Fruit fly (Drosophila melanogaster) whole organism, embryonic: Measurements from ENCODE around the gene CG31741.

Source experiments
- Awh ChIP-seq: fragments of 200-800 bp; sonication (Bioruptor generic); IDR thresholded peaks from 2 replicates; pipeline ENCODE4, ENCODE4 v1.3.6; 2022; ENCODE audit warnings: missing biosample characterization, missing genetic modification characterization
- CG2199 ChIP-seq: fragments of 200-800 bp; sonication (Bioruptor generic); IDR thresholded peaks from 3 replicates; pipeline ENCODE4 v1.3.6; 2022; ENCODE audit warnings: missing biosample characterization, missing genetic modification characterization
- CG32767 ChIP-seq: fragments of 200-800 bp; sonication (Bioruptor generic); IDR thresholded peaks from 2 replicates; pipeline ENCODE4 v1.3.6; 2022; ENCODE audit warnings: missing biosample characterization, missing genetic modification characterization
- CG8089 ChIP-seq: fragments of 200-800 bp; sonication (Bioruptor generic); optimal IDR thresholded peaks from 3 replicates; lab custom pipeline; 2016; ENCODE audit warnings: missing biosample characterization, missing genetic modification characterization
- HLH4C ChIP-seq: fragments of 200-800 bp; sonication (Bioruptor generic); IDR thresholded peaks from 3 replicates; pipeline ENCODE4 v1.3.6; 2022; ENCODE audit warnings: missing biosample characterization, missing genetic modification characterization; ENCODE audit not compliant: partially characterized antibody

DNA sequence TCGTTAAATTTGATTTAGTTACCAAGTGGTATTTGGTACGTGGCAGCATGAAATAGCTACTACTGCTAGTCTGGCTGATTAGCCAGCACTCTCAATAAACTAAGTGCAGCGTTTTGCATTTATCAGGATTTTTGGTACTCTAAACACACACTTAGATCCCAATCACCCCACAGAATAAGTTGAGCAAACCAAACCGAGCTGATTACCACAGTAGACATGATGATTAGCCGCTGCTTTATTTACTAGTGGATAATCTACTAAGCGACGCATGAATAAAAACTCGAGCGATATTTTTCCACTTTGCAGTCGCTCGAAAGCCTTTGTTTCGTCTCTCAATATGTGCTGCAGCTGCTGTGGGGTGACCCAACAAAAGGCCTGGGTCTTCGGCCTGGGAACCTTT lies 2.7 kb upstream of the CG31741 start, which contains the start of gene ninaD:
- TF ChIP-seq CG32767 (GFP tag; lab: Robert Waterston, UW) (no peak), CG2199 (GFP tag; lab: Robert Waterston, UW) (no peak), Awh (GFP tag; lab: Robert Waterston, UW) (no peak), CG8089 (GFP tag; lab: Kevin White, UChicago) (no peak), HLH4C (GFP tag; lab: Robert Waterston, UW) (no peak)
